Fruit fly (Drosophila melanogaster) whole organism, pupa: ENCODE measurements around the gene dgrn.

Experiments used
- CG10348 ChIP-seq: fragments of 200-800 bp; sonication (Bioruptor generic); IDR thresholded peaks from 2 replicates; pipeline ENCODE4 v1.3.6; 2022; ENCODE audit warnings: missing biosample characterization, missing genetic modification characterization
- CG12605 ChIP-seq: fragments of 200-800 bp; sonication (Bioruptor generic); IDR thresholded peaks from 2 replicates; pipeline ENCODE4 v1.3.6; 2022; ENCODE audit warnings: missing biosample characterization, missing genetic modification characterization
- CG14655 ChIP-seq: fragments of 200-800 bp; sonication (Bioruptor generic); optimal IDR thresholded peaks from 3 replicates; lab custom pipeline; 2017; ENCODE audit warnings: mild to moderate bottlenecking, missing biosample characterization, missing genetic modification reagents, missing genetic modification characterization
- CG17806 ChIP-seq: fragments of 200-800 bp; sonication (Bioruptor generic); optimal IDR thresholded peaks from 2 replicates; lab custom pipeline; 2018; ENCODE audit warnings: missing biosample characterization, mild to moderate bottlenecking, missing genetic modification characterization, moderate library complexity
- CG32121 ChIP-seq: fragments of 200-800 bp; sonication (Bioruptor generic); IDR thresholded peaks from 2 replicates; pipeline ENCODE4 v1.3.6; 2022; ENCODE audit warnings: missing biosample characterization, missing genetic modification characterization
- CG34367 ChIP-seq: fragments of 200-800 bp; sonication (Bioruptor generic); optimal IDR thresholded peaks from 2 replicates; lab custom pipeline; 2018; ENCODE audit warnings: missing biosample characterization, mild to moderate bottlenecking, missing genetic modification characterization
- CG8159 ChIP-seq: fragments of 200-800 bp; sonication (Bioruptor generic); optimal IDR thresholded peaks from 3 replicates; lab custom pipeline; 2018; ENCODE audit warnings: missing biosample characterization, mild to moderate bottlenecking, missing genetic modification characterization, moderate library complexity
- Ets98B ChIP-seq: fragments of 200-800 bp; sonication (Bioruptor generic); IDR thresholded peaks from 2 replicates; pipeline ENCODE4 v1.3.6; 2022; ENCODE audit warnings: missing biosample characterization, missing genetic modification characterization
- gl ChIP-seq: fragments of 200-800 bp; sonication (Bioruptor generic); optimal IDR thresholded peaks from 2 replicates; lab custom pipeline; 2018; ENCODE audit warnings: missing biosample characterization, mild to moderate bottlenecking, missing genetic modification characterization

DNA sequence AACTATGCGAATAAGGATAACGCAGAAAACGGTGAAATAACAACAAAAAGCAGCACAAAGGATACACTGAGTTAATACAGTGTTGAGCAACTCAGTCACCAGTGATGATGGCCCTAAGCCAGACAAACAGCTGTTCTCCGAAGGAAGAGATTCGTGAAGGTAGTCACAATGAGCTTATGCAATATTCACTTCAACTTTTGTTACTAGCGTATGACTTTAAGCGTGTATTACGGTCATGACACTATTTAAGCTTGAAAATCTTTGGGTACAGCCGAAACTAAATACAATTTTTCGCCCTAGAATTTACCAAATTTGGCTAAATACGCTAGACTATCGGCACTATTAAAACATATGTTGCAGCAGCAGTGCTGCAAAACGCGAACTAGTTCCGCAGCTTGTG, 31.8 kb downstream of the dgrn start, which contains the start of the genes disp and ECSIT:
- no peak for TF ChIP-seq gl (tag; lab: Kevin White, UChicago)
- no peak for TF ChIP-seq CG12605 (GFP tag; lab: Robert Waterston, UW)
- TF ChIP-seq CG8159 (tag; lab: Kevin White, UChicago) = no peak
- no peak for TF ChIP-seq CG32121 (GFP tag; lab: Robert Waterston, UW)
- TF ChIP-seq CG17806 = no peak
- TF ChIP-seq CG14655 (GFP tag; lab: Kevin White, UChicago) = no peak
- TF ChIP-seq CG34367 (tag; lab: Kevin White, UChicago) = peak; percentile 31
- no peak for TF ChIP-seq Ets98B (GFP tag; lab: Robert Waterston, UW)
- no peak for TF ChIP-seq CG10348 (GFP tag; lab: Robert Waterston, UW)
